Fruit fly (Drosophila melanogaster) Kc167 (cell line): ENCODE data around the gene eIF2beta.

Experiments
- h ChIP-seq: fragments of >200 bp; optimal IDR thresholded peaks from 3 replicates; lab custom pipeline; 2018; ENCODE audit warnings: missing external identifiers
- psq ChIP-seq: fragments of >200 bp; optimal IDR thresholded peaks from 2 replicates; lab custom pipeline; 2017; ENCODE audit warnings: missing external identifiers
- ttk ChIP-seq: sonication (Bioruptor generic); optimal IDR thresholded peaks from 2 replicates; lab custom pipeline; 2017; ENCODE audit warnings: missing external identifiers

DNA sequence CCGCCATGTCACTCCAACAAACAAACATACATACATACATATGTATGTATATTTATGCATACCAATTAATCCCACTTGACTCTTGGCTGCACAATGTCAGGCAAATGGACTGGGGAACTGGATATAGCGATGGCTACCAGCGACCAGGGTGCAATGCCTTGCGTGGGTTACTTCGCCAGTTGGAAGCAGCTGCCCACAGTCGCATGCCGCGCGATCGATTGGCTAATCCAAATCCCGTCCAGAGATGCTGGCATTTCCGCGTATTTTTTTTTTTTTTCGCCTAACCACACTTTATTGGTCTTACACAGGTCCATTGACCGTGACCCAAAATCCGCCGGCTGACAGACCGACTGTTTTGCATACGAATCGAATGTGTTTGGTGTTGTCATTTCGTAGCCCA lies 32.3 kb downstream of the eIF2beta start:
- no peak for TF ChIP-seq ttk
- TF ChIP-seq psq, result no peak
- TF ChIP-seq h (lab: Kevin White, UChicago), result no peak
